Fruit fly (Drosophila melanogaster) whole organism, embryonic: ENCODE results near the gene CG31797.
A peak's percentile ranks its signal among the peaks of the same experiment; 100 is the strongest.

Source experiments
- Ada2b ChIP-seq: fragments of 200-800 bp; sonication (Bioruptor generic); IDR thresholded peaks from 2 replicates; pipeline ENCODE4 v1.3.6; 2022; ENCODE audit warnings: missing biosample characterization, missing genetic modification characterization
- C15 ChIP-seq: fragments of 200-800 bp; sonication (Bioruptor generic); IDR thresholded peaks from 3 replicates; pipeline ENCODE4 v1.3.6; 2022; ENCODE audit warnings: missing biosample characterization, missing genetic modification characterization
- CG10462 ChIP-seq: fragments of 200-800 bp; sonication (Bioruptor generic); optimal IDR thresholded peaks from 2 replicates; lab custom pipeline; 2016; ENCODE audit warnings: missing biosample characterization, missing genetic modification characterization
- CG10654 ChIP-seq: fragments of 200-800 bp; sonication (Bioruptor generic); optimal IDR thresholded peaks from 2 replicates; lab custom pipeline; 2016; ENCODE audit warnings: missing biosample characterization, missing genetic modification characterization
- CG12155 ChIP-seq: fragments of 200-800 bp; sonication (Bioruptor generic); optimal IDR thresholded peaks from 3 replicates; lab custom pipeline; 2016; ENCODE audit warnings: missing biosample characterization, missing genetic modification characterization
- CG12236 ChIP-seq: fragments of 200-800 bp; sonication (Bioruptor generic); optimal IDR thresholded peaks from 2 replicates; lab custom pipeline; 2016; ENCODE audit warnings: missing biosample characterization, missing genetic modification characterization
- CG13296 ChIP-seq: fragments of 200-800 bp; sonication (Bioruptor generic); optimal IDR thresholded peaks from 3 replicates; lab custom pipeline; 2018; ENCODE audit warnings: missing biosample characterization, mild to moderate bottlenecking, missing genetic modification characterization
- CG13424 ChIP-seq: fragments of 200-800 bp; sonication (Bioruptor generic); optimal IDR thresholded peaks from 2 replicates; lab custom pipeline; 2019; ENCODE audit warnings: missing biosample characterization, mild to moderate bottlenecking, missing genetic modification characterization, moderate library complexity
- CG14710 ChIP-seq: fragments of 200-800 bp; sonication (Bioruptor generic); optimal IDR thresholded peaks from 3 replicates; lab custom pipeline; 2019; ENCODE audit warnings: missing biosample characterization, mild to moderate bottlenecking, missing genetic modification characterization, moderate library complexity
- CG2116 ChIP-seq: fragments of 200-800 bp; sonication (Bioruptor generic); optimal IDR thresholded peaks from 3 replicates; lab custom pipeline; 2018; ENCODE audit warnings: missing biosample characterization, mild to moderate bottlenecking, missing genetic modification characterization
- CG2875 ChIP-seq: fragments of 200-800 bp; sonication (Bioruptor generic); optimal IDR thresholded peaks from 2 replicates; lab custom pipeline; 2017; ENCODE audit warnings: missing biosample characterization, mild to moderate bottlenecking, missing genetic modification characterization, missing genetic modification reagents
- CG31441 ChIP-seq: fragments of 200-800 bp; sonication (Bioruptor generic); IDR thresholded peaks from 2 replicates; pipeline ENCODE4 v1.3.6; 2022; ENCODE audit warnings: missing biosample characterization, missing genetic modification characterization
- CG3995 ChIP-seq: fragments of 200-800 bp; sonication (Bioruptor generic); optimal IDR thresholded peaks from 3 replicates; lab custom pipeline; 2016; ENCODE audit warnings: missing biosample characterization, missing genetic modification characterization
- CG4404 ChIP-seq: fragments of 200-800 bp; sonication (Bioruptor generic); IDR thresholded peaks from 2 replicates; pipeline ENCODE4 v1.3.6; 2022; ENCODE audit warnings: missing biosample characterization, missing genetic modification characterization
- CG4424 ChIP-seq: fragments of 200-800 bp; sonication (Bioruptor generic); optimal IDR thresholded peaks from 3 replicates; lab custom pipeline; 2016; ENCODE audit warnings: missing biosample characterization, missing genetic modification characterization
- CG4854 ChIP-seq: fragments of 200-800 bp; sonication (Bioruptor generic); optimal IDR thresholded peaks from 2 replicates; lab custom pipeline; 2016; ENCODE audit warnings: missing biosample characterization, missing genetic modification characterization, inconsistent platforms
- CG5180 ChIP-seq: fragments of 200-800 bp; sonication (Bioruptor generic); optimal IDR thresholded peaks from 3 replicates; lab custom pipeline; 2017; ENCODE audit warnings: missing biosample characterization, missing genetic modification characterization, mild to moderate bottlenecking, moderate library complexity, missing genetic modification reagents
- CG6791 ChIP-seq: fragments of 200-800 bp; sonication (Bioruptor generic); IDR thresholded peaks from 3 replicates; pipeline ENCODE4 v1.3.6; 2022; ENCODE audit warnings: missing biosample characterization, missing genetic modification characterization; ENCODE audit not compliant: partially characterized antibody
- CG7271 ChIP-seq: fragments of 200-800 bp; sonication (Bioruptor generic); optimal IDR thresholded peaks from 2 replicates; lab custom pipeline; 2018; ENCODE audit warnings: missing biosample characterization, mild to moderate bottlenecking, missing genetic modification characterization, moderate library complexity
- CG7357 ChIP-seq: fragments of 200-800 bp; sonication (Bioruptor generic); IDR thresholded peaks from 3 replicates; pipeline ENCODE4 v1.3.6; 2022; ENCODE audit warnings: missing biosample characterization, missing genetic modification characterization
- CG8089 ChIP-seq: fragments of 200-800 bp; sonication (Bioruptor generic); optimal IDR thresholded peaks from 3 replicates; lab custom pipeline; 2016; ENCODE audit warnings: missing biosample characterization, missing genetic modification characterization
- CG8765 ChIP-seq: fragments of 200-800 bp; sonication (Bioruptor generic); IDR thresholded peaks from 2 replicates; pipeline ENCODE4 v1.3.6; 2022; ENCODE audit warnings: missing biosample characterization, missing genetic modification characterization
- CG8924 ChIP-seq: fragments of 200-800 bp; optimal IDR thresholded peaks from 3 replicates; lab custom pipeline; 2019; ENCODE audit warnings: missing biosample characterization, mild to moderate bottlenecking, missing genetic modification characterization, moderate library complexity
- CkIIα-i1 ChIP-seq: fragments of 200-800 bp; sonication (Bioruptor generic); IDR thresholded peaks from 2 replicates; pipeline ENCODE4 v1.3.6; 2022; ENCODE audit warnings: missing biosample characterization, missing genetic modification characterization
- D19B ChIP-seq: fragments of 200-800 bp; sonication (Bioruptor generic); optimal IDR thresholded peaks from 2 replicates; lab custom pipeline; 2017; ENCODE audit warnings: missing biosample characterization, mild to moderate bottlenecking, missing genetic modification characterization
- Drgx ChIP-seq: fragments of 200-800 bp; sonication (Bioruptor generic); IDR thresholded peaks from 2 replicates; pipeline ENCODE4 v1.3.6; 2022; ENCODE audit warnings: missing biosample characterization, missing genetic modification characterization
- Gug ChIP-seq: fragments of 200-800 bp; sonication (Bioruptor generic); IDR thresholded peaks from 4 replicates; pipeline ENCODE4 v1.3.6; 2022; ENCODE audit warnings: missing biosample characterization, missing genetic modification characterization
- H15 ChIP-seq: fragments of 200-800 bp; sonication (Bioruptor generic); IDR thresholded peaks from 3 replicates; pipeline ENCODE4 v1.3.6; 2022; ENCODE audit warnings: missing biosample characterization, missing genetic modification characterization
- HLHmδ ChIP-seq: fragments of 200-800 bp; sonication (Bioruptor generic); optimal IDR thresholded peaks from 2 replicates; lab custom pipeline; 2018; ENCODE audit warnings: missing biosample characterization, mild to moderate bottlenecking, missing genetic modification characterization, moderate library complexity
- Med ChIP-seq: fragments of 200-800 bp; sonication (Bioruptor generic); peaks from one replicate; lab custom pipeline; 2016; ENCODE audit warnings: missing biosample characterization, missing genetic modification characterization, mild to moderate bottlenecking, inconsistent platforms, moderate library complexity
- NfI ChIP-seq: fragments of 200-800 bp; sonication (Bioruptor generic); optimal IDR thresholded peaks from 3 replicates; lab custom pipeline; 2018; ENCODE audit warnings: missing biosample characterization, mild to moderate bottlenecking, missing genetic modification characterization, moderate library complexity
- Optix ChIP-seq: fragments of 200-800 bp; sonication (Bioruptor generic); IDR thresholded peaks from 3 replicates; pipeline ENCODE4 v1.3.6; 2022; ENCODE audit warnings: missing biosample characterization, missing genetic modification characterization
- Vsx1 ChIP-seq: fragments of 200-800 bp; sonication (Bioruptor generic); optimal IDR thresholded peaks from 2 replicates; lab custom pipeline; 2017; ENCODE audit warnings: missing biosample characterization, mild to moderate bottlenecking, missing genetic modification characterization, missing genetic modification reagents
- YL-1 ChIP-seq: fragments of 200-800 bp; sonication (Bioruptor generic); optimal IDR thresholded peaks from 3 replicates; lab custom pipeline; 2017; ENCODE audit warnings: missing biosample characterization, mild to moderate bottlenecking, missing genetic modification characterization
- abd-A ChIP-seq: fragments of 200-800 bp; sonication (Bioruptor generic); optimal IDR thresholded peaks from 3 replicates; lab custom pipeline; 2019; ENCODE audit warnings: missing biosample characterization, mild to moderate bottlenecking, missing genetic modification characterization, moderate library complexity
- aop ChIP-seq: fragments of 200-800 bp; sonication (Bioruptor generic); IDR thresholded peaks from 2 replicates; pipeline ENCODE4 v1.3.6; 2022; ENCODE audit warnings: missing biosample characterization, missing genetic modification characterization
- bcd ChIP-seq: fragments of 200-800 bp; sonication (Bioruptor generic); optimal IDR thresholded peaks from 2 replicates; lab custom pipeline; 2017; ENCODE audit warnings: missing biosample characterization, mild to moderate bottlenecking, missing genetic modification characterization
- br ChIP-seq: fragments of >200 bp; optimal IDR thresholded peaks from 2 replicates; lab custom pipeline; 2017
- crp ChIP-seq, 2 experiments: fragments of 200-800 bp; sonication (Bioruptor generic); optimal IDR thresholded peaks; 2 replicates in 1 of 2; 3 replicates in 1 of 2; lab custom pipeline; 2017; ENCODE audit warnings: missing biosample characterization in 2 of 2, missing genetic modification characterization in 2 of 2, mild to moderate bottlenecking in 1 of 2, moderate library complexity in 1 of 2
- da ChIP-seq: fragments of 200-800 bp; sonication (Bioruptor generic); optimal IDR thresholded peaks from 2 replicates; lab custom pipeline; 2016; ENCODE audit warnings: missing biosample characterization, missing genetic modification characterization
- gt ChIP-seq: fragments of 200-800 bp; sonication (Bioruptor generic); IDR thresholded peaks from 2 replicates; pipeline ENCODE4 v1.3.6; 2022; ENCODE audit warnings: missing biosample characterization, missing genetic modification characterization
- jumu ChIP-seq: fragments of 200-800 bp; sonication (Bioruptor generic); optimal IDR thresholded peaks from 3 replicates; lab custom pipeline; 2016; ENCODE audit warnings: missing biosample characterization, missing genetic modification characterization
- kah ChIP-seq: fragments of 200-800 bp; sonication (Bioruptor generic); optimal IDR thresholded peaks from 2 replicates; lab custom pipeline; 2018; ENCODE audit warnings: missing biosample characterization, mild to moderate bottlenecking, missing genetic modification characterization
- lmd ChIP-seq: fragments of 200-800 bp; sonication (Bioruptor generic); IDR thresholded peaks from 2 replicates; pipeline ENCODE4 v1.3.6; 2022; ENCODE audit warnings: missing biosample characterization, missing genetic modification characterization
- odd ChIP-seq: fragments of 200-800 bp; sonication (Bioruptor generic); optimal IDR thresholded peaks from 2 replicates; lab custom pipeline; 2017; ENCODE audit warnings: missing biosample characterization, mild to moderate bottlenecking, missing genetic modification characterization
- pfk ChIP-seq: fragments of 200-800 bp; sonication (Bioruptor generic); optimal IDR thresholded peaks from 2 replicates; lab custom pipeline; 2018; ENCODE audit warnings: missing biosample characterization, mild to moderate bottlenecking, missing genetic modification characterization, moderate library complexity
- prd ChIP-seq, 3 experiments: fragments of >200 bp in 2 of 3; fragments of 200-800 bp in 1 of 3; sonication (Bioruptor generic) in 1 of 3; optimal IDR thresholded peaks in 2 of 3; IDR thresholded peaks in 1 of 3; 2 replicates in 2 of 3; 3 replicates in 1 of 3; pipeline versions ENCODE4 v1.3.6 to Lab custom; 2017 to 2022; ENCODE audit warnings: missing biosample characterization in 1 of 3, missing genetic modification characterization in 1 of 3
- ranshi ChIP-seq: fragments of 200-800 bp; sonication (Bioruptor generic); IDR thresholded peaks from 2 replicates; pipeline ENCODE4 v1.3.6; 2022; ENCODE audit warnings: missing biosample characterization, missing genetic modification characterization
- rib ChIP-seq: fragments of 200-800 bp; sonication (Bioruptor generic); IDR thresholded peaks from 2 replicates; pipeline ENCODE4 v1.3.6; 2022; ENCODE audit warnings: missing biosample characterization, missing genetic modification characterization
- sim ChIP-seq: fragments of 200-800 bp; sonication (Bioruptor generic); IDR thresholded peaks from 2 replicates; pipeline ENCODE4 v1.3.6; 2022; ENCODE audit warnings: missing biosample characterization, missing genetic modification characterization
- unc-4 ChIP-seq: fragments of 200-800 bp; sonication (Bioruptor generic); IDR thresholded peaks from 2 replicates; pipeline ENCODE4 v1.3.6; 2022; ENCODE audit warnings: missing biosample characterization, missing genetic modification characterization; ENCODE audit not compliant: partially characterized antibody

The CG31797 gene

DNA sequence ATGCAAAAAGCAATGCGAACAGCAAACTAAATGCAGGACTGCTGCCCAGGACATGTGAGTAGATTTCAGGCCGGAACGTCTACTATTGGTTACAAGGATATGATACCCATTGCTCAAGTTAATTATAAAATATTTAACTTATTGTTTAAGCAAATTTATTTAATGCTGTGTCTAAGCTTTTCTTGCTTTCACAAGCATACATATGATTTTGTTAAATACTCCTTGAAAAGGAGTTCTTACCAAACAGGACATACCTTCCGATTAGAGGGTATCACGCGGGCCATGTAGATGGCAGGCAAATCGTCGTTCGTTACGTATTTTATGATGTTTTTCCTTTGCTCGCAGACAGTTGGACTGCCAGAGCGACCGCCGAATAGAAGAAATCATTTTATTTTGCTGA lies 23.5 kb upstream of the CG31797 start (continued):
- TF ChIP-seq Vsx1 (GFP tag; lab: Kevin White, UChicago) (no peak), CG31441 (GFP tag; lab: Robert Waterston, UW) (peak; percentile 39; the same call in 1 of the 2 replicates), Drgx (GFP tag; lab: Robert Waterston, UW) (no peak), CG2116 (GFP tag; lab: Kevin White, UChicago) (no peak), CG14710 (tag; lab: Kevin White, UChicago) (no peak), CG13296 (GFP tag; lab: Kevin White, UChicago) (peak; percentile 26), bcd (peak; percentile 45), CG2875 (GFP tag; lab: Kevin White, UChicago) (no peak), CG6791 (GFP tag; lab: Robert Waterston, UW) (no peak), CG10654 (peak; percentile 3), ranshi (GFP tag; lab: Robert Waterston, UW) (no peak; the same call in 1 of the 2 replicates), HLHmδ (no peak), NfI (GFP tag; lab: Kevin White, UChicago) (peak; percentile 24), CG4854 (GFP tag; lab: Kevin White, UChicago) (no peak), CkIIα-i1 (GFP tag; lab: Robert Waterston, UW) (no peak), kah (no peak), jumu (GFP tag; lab: Kevin White, UChicago) (no peak), CG3995 (GFP tag; lab: Kevin White, UChicago) (no peak), CG10462 (GFP tag; lab: Kevin White, UChicago) (no peak), CG13424 (tag; lab: Kevin White, UChicago) (peak; percentile 41), rib (GFP tag; lab: Robert Waterston, UW) (no peak), CG4424 (GFP tag; lab: Kevin White, UChicago) (peak; percentile 35), CG8089 (GFP tag; lab: Kevin White, UChicago) (no peak), Med (GFP tag; lab: Kevin White, UChicago) (no peak), da (GFP tag; lab: Kevin White, UChicago) (no peak), CG7271 (tag; lab: Kevin White, UChicago) (peak; percentile 41), YL-1 (GFP tag; lab: Kevin White, UChicago) (no peak), br (lab: Kevin White, UChicago) (no peak), CG12155 (peak; percentile 11), prd (optimal IDR thresholded peaks at IDR 0.05; lab: Kevin White, UChicago) (no peak), prd (GFP tag; IDR thresholded peaks at IDR 0.05; lab: Robert Waterston, UW) (peak; percentile 87; the same call in 2 of the 3 replicates), odd (GFP tag; lab: Kevin White, UChicago) (no peak), CG5180 (no peak), pfk (GFP tag; lab: Kevin White, UChicago) (no peak), C15 (GFP tag; lab: Robert Waterston, UW) (no peak), gt (GFP tag; lab: Robert Waterston, UW) (no peak), CG4404 (peak; percentile 73), CG8924 (tag; lab: Kevin White, UChicago) (peak; percentile 53), D19B (GFP tag; lab: Kevin White, UChicago) (peak; percentile 75), sim (GFP tag; lab: Robert Waterston, UW) (no peak), crp (GFP tag; optimal IDR thresholded peaks at IDR 0.05; lab: Kevin White, UChicago) (no peak), aop (GFP tag; lab: Robert Waterston, UW) (no peak), abd-A (tag; lab: Kevin White, UChicago) (no peak), Gug (GFP tag; lab: Robert Waterston, UW) (0 out of 4 replicates have a peak, but pooled peaks have one; percentile 16), CG8765 (GFP tag; lab: Robert Waterston, UW) (peak; percentile 68; the same call in 1 of the 2 replicates), CG7357 (GFP tag; lab: Robert Waterston, UW) (no peak), unc-4 (GFP tag; lab: Robert Waterston, UW) (no peak), Optix (GFP tag; lab: Robert Waterston, UW) (0 out of 3 replicates have a peak, but pooled peaks have one; percentile 51), Ada2b (GFP tag; lab: Robert Waterston, UW) (peak; percentile 52), H15 (0 out of 3 replicates have a peak, but pooled peaks have one; percentile 12), CG12236 (GFP tag; lab: Kevin White, UChicago) (no peak), lmd (GFP tag; lab: Robert Waterston, UW) (no peak)
